Fruit fly (Drosophila melanogaster): ENCODE data around the gene aru.

- TF ChIP-seq psq (optimal IDR thresholded peaks at IDR 0.05) (no peak), pan (optimal IDR thresholded peaks at IDR 0.05) (no peak), EcR (GFP tag; optimal IDR thresholded peaks at IDR 0.05) (no peak)
These were observed 52.3 kb downstream of the aru start, which contains the start of the genes Saf6 and Pex12 for dm6 chr2L:815785-816389.
